Worm (Caenorhabditis elegans): ENCODE measurements around the gene F47H4.2.

- no peak for TF ChIP-seq unc-130 (GFP tag; optimal IDR thresholded peaks at IDR 0.05)
- TF ChIP-seq B0336.3 (GFP tag; IDR thresholded peaks at IDR 0.05): no peak
- no peak for TF ChIP-seq ceh-100 (GFP tag; IDR thresholded peaks at IDR 0.05)
- TF ChIP-seq him-1 (tag; optimal IDR thresholded peaks at IDR 0.05): no peak
- TF ChIP-seq lin-26 (GFP tag; IDR thresholded peaks at IDR 0.05): no peak
- TF ChIP-seq hlh-26 (GFP tag; conservative IDR thresholded peaks at IDR 0.05): no peak
- TF ChIP-seq unc-62 (GFP tag; optimal IDR thresholded peaks at IDR 0.05): no peak
Measured at ce11 chrV:17376639-17377038, 23.5 kb downstream of the F47H4.2 start, which contains the start of gene Y20C6A.1.
